Worm (Caenorhabditis elegans) whole organism, L4 larva: ENCODE measurements around the gene ctsa-4.2.

Source experiments
- D1046.2 ChIP-seq: fragments of 200-800 bp; sonication (Bioruptor generic); IDR thresholded peaks from 2 replicates; pipeline ENCODE4 v1.3.6; 2022; ENCODE audit warnings: missing genetic modification characterization, missing compliant biosample characterization
- F10B5.3 ChIP-seq: sonication (generic microtip); optimal IDR thresholded peaks from 2 replicates; lab custom pipeline; 2016; ENCODE audit warnings: mild to moderate bottlenecking, missing genetic modification characterization, missing compliant biosample characterization
- F37D6.2 ChIP-seq: sonication (generic microtip); optimal IDR thresholded peaks from 2 replicates; lab custom pipeline; 2016; ENCODE audit warnings: mild to moderate bottlenecking, missing genetic modification characterization, missing compliant biosample characterization
- T20F7.1 ChIP-seq: fragments of 200-800 bp; sonication (Bioruptor generic); optimal IDR thresholded peaks from 2 replicates; lab custom pipeline; 2018; ENCODE audit warnings: mild to moderate bottlenecking, missing genetic modification characterization, missing compliant biosample characterization
- T26A8.4 ChIP-seq: fragments of 200-800 bp; sonication (Bioruptor generic); IDR thresholded peaks from 2 replicates; pipeline ENCODE4 v1.3.6; 2022; ENCODE audit warnings: missing genetic modification characterization, missing compliant biosample characterization
- Y5F2A.4 ChIP-seq: fragments of 200-800 bp; sonication (Bioruptor generic); optimal IDR thresholded peaks from 2 replicates; lab custom pipeline; 2018; ENCODE audit warnings: mild to moderate bottlenecking, missing genetic modification characterization, missing compliant biosample characterization
- ZK337.2 ChIP-seq: fragments of 200-800 bp; sonication (Bioruptor generic); IDR thresholded peaks from 2 replicates; pipeline ENCODE4 v1.3.6; 2022; ENCODE audit warnings: missing genetic modification reagents, missing genetic modification characterization, missing compliant biosample characterization
- aha-1 ChIP-seq: fragments of 150-350 bp; peaks from one replicate; lab custom pipeline; 2014; ENCODE audit warnings: missing biosample characterization, missing genetic modification characterization
- ama-1 ChIP-seq: fragments of 150-350 bp; optimal IDR thresholded peaks from 2 replicates; lab custom pipeline; 2014; ENCODE audit warnings: inconsistent platforms, mixed read lengths
- arid-1 ChIP-seq: fragments of 200-800 bp; sonication (Bioruptor generic); conservative IDR thresholded peaks from 2 replicates; pipeline ENCODE4 v1.3.6; 2022; ENCODE audit warnings: missing genetic modification reagents, missing genetic modification characterization, missing compliant biosample characterization
- ceh-20 ChIP-seq: fragments of 200-800 bp; sonication (Bioruptor generic); IDR thresholded peaks from 2 replicates; pipeline ENCODE4 v1.3.6; 2022; ENCODE audit warnings: missing genetic modification reagents, missing genetic modification characterization, missing compliant biosample characterization
- ceh-32 ChIP-seq: sonication (generic microtip); optimal IDR thresholded peaks from 2 replicates; lab custom pipeline; 2016; ENCODE audit warnings: mild to moderate bottlenecking, missing genetic modification characterization, missing compliant biosample characterization; ENCODE audit not compliant: poor library complexity
- ces-1 ChIP-seq: fragments of 150-350 bp; sonication (generic microtip); optimal IDR thresholded peaks from 4 replicates; lab custom pipeline; 2014; ENCODE audit warnings: missing biosample characterization, missing genetic modification reagents, missing genetic modification characterization
- ctbp-1 ChIP-seq: fragments of 200-800 bp; sonication (Bioruptor generic); IDR thresholded peaks from 2 replicates; pipeline ENCODE4 v1.3.6; 2022; ENCODE audit warnings: missing genetic modification reagents, missing genetic modification characterization, missing compliant biosample characterization
- daf-8 ChIP-seq: fragments of 200-800 bp; sonication (Bioruptor generic); IDR thresholded peaks from 2 replicates; pipeline ENCODE4 v1.3.6; 2022; ENCODE audit warnings: missing genetic modification characterization, missing compliant biosample characterization
- dmd-6 ChIP-seq: fragments of 200-800 bp; sonication (Bioruptor generic); IDR thresholded peaks from 2 replicates; pipeline ENCODE4 v1.3.6; 2022; ENCODE audit warnings: missing genetic modification reagents, missing genetic modification characterization, missing compliant biosample characterization
- dmd-8 ChIP-seq: fragments of 200-800 bp; sonication (Bioruptor generic); IDR thresholded peaks from 2 replicates; pipeline ENCODE4 v1.3.6; 2022; ENCODE audit warnings: missing genetic modification characterization, missing compliant biosample characterization
- dmd-9 ChIP-seq: fragments of 200-800 bp; sonication (Bioruptor generic); IDR thresholded peaks from 2 replicates; pipeline ENCODE4 v1.3.6; 2022; ENCODE audit warnings: missing genetic modification reagents, missing genetic modification characterization, missing compliant biosample characterization
- dve-1 ChIP-seq: sonication (generic microtip); optimal IDR thresholded peaks from 2 replicates; lab custom pipeline; 2017; ENCODE audit warnings: antibody characterized with exemption, mild to moderate bottlenecking, missing genetic modification characterization, missing compliant biosample characterization; ENCODE audit not compliant: insufficient read depth
- gei-8 ChIP-seq: fragments of 200-800 bp; sonication (Bioruptor generic); optimal IDR thresholded peaks from 2 replicates; lab custom pipeline; 2018; ENCODE audit warnings: mild to moderate bottlenecking, missing genetic modification characterization, missing compliant biosample characterization
- hlh-30 ChIP-seq: sonication (generic microtip); optimal IDR thresholded peaks from 2 replicates; lab custom pipeline; 2017; ENCODE audit warnings: antibody characterized with exemption, mild to moderate bottlenecking, missing genetic modification characterization, missing compliant biosample characterization; ENCODE audit not compliant: insufficient read depth
- hmg-1.1 ChIP-seq: fragments of 200-800 bp; sonication (Bioruptor generic); IDR thresholded peaks from 2 replicates; pipeline ENCODE4 v1.3.6; 2022; ENCODE audit warnings: missing genetic modification reagents, missing genetic modification characterization, missing compliant biosample characterization
- jun-1 ChIP-seq: fragments of 150-350 bp; optimal IDR thresholded peaks from 2 replicates; lab custom pipeline; 2014; ENCODE audit warnings: missing biosample characterization, missing genetic modification reagents, missing genetic modification characterization
- lim-7 ChIP-seq: fragments of 200-800 bp; sonication (Bioruptor generic); IDR thresholded peaks from 2 replicates; pipeline ENCODE4 v1.3.6; 2022; ENCODE audit warnings: missing genetic modification characterization, missing compliant biosample characterization
- lin-1 ChIP-seq: fragments of 200-800 bp; sonication (Bioruptor generic); IDR thresholded peaks from 2 replicates; pipeline ENCODE4 v1.3.6; 2022; ENCODE audit warnings: missing genetic modification reagents, missing genetic modification characterization, missing compliant biosample characterization
- lin-13 ChIP-seq: fragments of 150-350 bp; optimal IDR thresholded peaks from 2 replicates; lab custom pipeline; 2014; ENCODE audit warnings: missing biosample characterization, missing genetic modification reagents, missing genetic modification characterization
- lin-29 ChIP-seq: fragments of 200-800 bp; sonication (Bioruptor generic); IDR thresholded peaks from 2 replicates; pipeline ENCODE4 v1.3.6; 2022; ENCODE audit warnings: missing genetic modification reagents, missing genetic modification characterization, missing compliant biosample characterization
- lin-38 ChIP-seq: fragments of 200-800 bp; sonication (Bioruptor generic); IDR thresholded peaks from 2 replicates; pipeline ENCODE4 v1.3.6; 2022; ENCODE audit warnings: missing genetic modification reagents, missing genetic modification characterization, missing compliant biosample characterization
- lsy-2 ChIP-seq, 2 experiments: fragments of 150-350 bp in 1 of 2; sonication (generic microtip) in 1 of 2; optimal IDR thresholded peaks; 2 replicates each; lab custom pipeline; 2014 to 2017; ENCODE audit warnings: missing biosample characterization in 2 of 2, missing genetic modification characterization in 2 of 2
- mxl-2 ChIP-seq: fragments of 200-800 bp; sonication (Bioruptor generic); conservative IDR thresholded peaks from 2 replicates; pipeline ENCODE4 v1.3.6; 2022; ENCODE audit warnings: missing genetic modification reagents, missing genetic modification characterization, missing compliant biosample characterization
- mxl-3 ChIP-seq: fragments of 200-800 bp; sonication (Bioruptor generic); optimal IDR thresholded peaks from 2 replicates; lab custom pipeline; 2018; ENCODE audit warnings: mild to moderate bottlenecking, missing genetic modification characterization, missing compliant biosample characterization
- nhr-111 ChIP-seq: fragments of 200-800 bp; sonication (Bioruptor generic); optimal IDR thresholded peaks from 2 replicates; lab custom pipeline; 2018; ENCODE audit warnings: mild to moderate bottlenecking, missing genetic modification characterization, missing compliant biosample characterization
- nhr-28 ChIP-seq: fragments of 150-350 bp; optimal IDR thresholded peaks from 2 replicates; lab custom pipeline; 2014; ENCODE audit warnings: missing biosample characterization, missing genetic modification characterization
- nhr-42 ChIP-seq: fragments of 200-800 bp; sonication (Bioruptor generic); IDR thresholded peaks from 2 replicates; pipeline ENCODE4 v1.3.6; 2022; ENCODE audit warnings: missing genetic modification characterization, missing compliant biosample characterization
- nhr-76 ChIP-seq: fragments of 150-350 bp; optimal IDR thresholded peaks from 2 replicates; lab custom pipeline; 2014; ENCODE audit warnings: missing biosample characterization, missing genetic modification characterization
- nhr-77 ChIP-seq: fragments of 150-350 bp; optimal IDR thresholded peaks from 2 replicates; lab custom pipeline; 2014; ENCODE audit warnings: missing biosample characterization, missing genetic modification characterization
- php-3 ChIP-seq: fragments of 200-800 bp; sonication (Bioruptor generic); IDR thresholded peaks from 2 replicates; pipeline ENCODE4 v1.3.6; 2022; ENCODE audit warnings: missing genetic modification reagents, missing genetic modification characterization, missing compliant biosample characterization
- set-16 ChIP-seq: fragments of 200-800 bp; sonication (Bioruptor generic); IDR thresholded peaks from 2 replicates; pipeline ENCODE4 v1.3.6; 2022; ENCODE audit warnings: missing genetic modification reagents, missing genetic modification characterization, missing compliant biosample characterization
- snpc-4 ChIP-seq: fragments of 150-350 bp; optimal IDR thresholded peaks from 2 replicates; lab custom pipeline; 2014; ENCODE audit warnings: missing biosample characterization, missing genetic modification characterization
- spr-3 ChIP-seq: fragments of 200-800 bp; sonication (Bioruptor generic); optimal IDR thresholded peaks from 2 replicates; lab custom pipeline; 2018; ENCODE audit warnings: mild to moderate bottlenecking, missing genetic modification characterization, missing compliant biosample characterization
- tag-97 ChIP-seq: fragments of 200-800 bp; sonication (Bioruptor generic); IDR thresholded peaks from 2 replicates; pipeline ENCODE4 v1.3.6; 2022; ENCODE audit warnings: missing genetic modification characterization, missing compliant biosample characterization
- tra-1 ChIP-seq: fragments of 200-800 bp; sonication (Bioruptor generic); IDR thresholded peaks from 2 replicates; pipeline ENCODE4 v1.3.6; 2022; ENCODE audit warnings: missing genetic modification reagents, missing genetic modification characterization, missing compliant biosample characterization
- unc-130 ChIP-seq: sonication (generic microtip); optimal IDR thresholded peaks from 2 replicates; lab custom pipeline; 2016; ENCODE audit warnings: missing genetic modification reagents, missing genetic modification characterization, missing compliant biosample characterization
- unc-39 ChIP-seq: sonication (generic microtip); optimal IDR thresholded peaks from 2 replicates; lab custom pipeline; 2017; ENCODE audit warnings: missing biosample characterization, missing genetic modification characterization
- zag-1 ChIP-seq: fragments of 150-350 bp; optimal IDR thresholded peaks from 2 replicates; lab custom pipeline; 2014; ENCODE audit warnings: missing biosample characterization, missing genetic modification characterization
- zfp-2 ChIP-seq: sonication (generic microtip); optimal IDR thresholded peaks from 2 replicates; lab custom pipeline; 2016; ENCODE audit warnings: mild to moderate bottlenecking, missing genetic modification characterization, missing compliant biosample characterization
- zfp-3 ChIP-seq: fragments of 200-800 bp; sonication (Bioruptor generic); conservative IDR thresholded peaks from 2 replicates; pipeline ENCODE4 v1.3.6; 2022; ENCODE audit warnings: missing genetic modification reagents, missing genetic modification characterization, missing compliant biosample characterization

The ctsa-4.2 gene

ce11 chrIII:6607067-6607466, 5.3 kb upstream of the ctsa-4.2 start:
- TF ChIP-seq nhr-28 (tag; lab: Kevin White, UChicago) = peak; percentile 1
- no peak for TF ChIP-seq jun-1 (tag; lab: Kevin White, UChicago)
- TF ChIP-seq set-16 = peak; percentile 15; the same call in 1 of the 2 replicates
- 0 out of 2 replicates have a peak, but pooled peaks have one; percentile 23 for TF ChIP-seq lim-7 (GFP tag; lab: Robert Waterston, UW)
- TF ChIP-seq zfp-3 (GFP tag; lab: Robert Waterston, UW) = 0 out of 2 replicates have a peak, but pooled peaks have one; percentile 72
- TF ChIP-seq aha-1 = peak; percentile 45
- TF ChIP-seq lin-38 (GFP tag; lab: Robert Waterston, UW) = no peak

DNA sequence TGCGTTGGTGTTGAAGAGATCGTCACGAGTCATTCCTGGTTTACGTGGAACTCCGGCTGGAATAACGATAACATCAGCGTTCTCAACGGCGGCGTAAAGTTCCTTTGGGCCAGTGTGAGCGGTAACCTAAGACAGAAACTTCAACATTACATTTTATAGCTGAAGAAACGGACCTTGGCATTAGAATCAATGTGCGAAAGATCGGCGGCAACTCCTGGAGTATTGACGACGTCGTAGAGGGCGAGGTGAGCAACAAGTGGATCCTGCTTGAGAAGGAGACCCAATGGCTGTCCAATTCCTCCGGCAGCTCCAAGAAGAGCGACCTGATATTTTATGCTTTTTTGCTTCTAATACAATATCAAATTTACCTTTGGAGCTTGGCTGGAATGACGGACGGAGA, 4.7 kb upstream of the ctsa-4.2 start:
- no peak for TF ChIP-seq zag-1 (tag; lab: Kevin White, UChicago)
- TF ChIP-seq, all 104 proteins: peak for 0

ce11 chrIII:6608101-6608672, 4.1 kb upstream of the ctsa-4.2 start, which contains the start of the genes mdh-2 and F20H11.4:
Gene mdh-2 (minus strand): TSS chrIII:6608106.
Gene F20H11.4 (plus strand): TSS chrIII:6608622.
- peak; percentile 43 for TF ChIP-seq T20F7.1 (GFP tag; lab: Kevin White, UChicago)
- no peak for TF ChIP-seq spr-3
- TF ChIP-seq arid-1 (GFP tag; lab: Robert Waterston, UW) = no peak
- TF ChIP-seq F37D6.2 (tag; lab: Kevin White, UChicago) = no peak
- TF ChIP-seq tag-97 = no peak
- no peak for TF ChIP-seq daf-8
- no peak for TF ChIP-seq ctbp-1
- TF ChIP-seq gei-8 (GFP tag; lab: Kevin White, UChicago) = no peak
- no peak for TF ChIP-seq nhr-76 (tag; lab: Kevin White, UChicago)
- TF ChIP-seq ZK337.2 (GFP tag; lab: Robert Waterston, UW) = no peak
- no peak for TF ChIP-seq zfp-2 (tag; lab: Kevin White, UChicago)
- peak; percentile 84 for TF ChIP-seq dve-1 (tag; lab: Kevin White, UChicago)
- peak; percentile 69 for TF ChIP-seq aha-1
- peak; percentile 75 for TF ChIP-seq lin-13
- TF ChIP-seq ces-1 (GFP tag; lab: Kevin White, UChicago) = no peak
- no peak for TF ChIP-seq dmd-9
- no peak for TF ChIP-seq nhr-111 (GFP tag; lab: Kevin White, UChicago)
- no peak for TF ChIP-seq lim-7 (GFP tag; lab: Robert Waterston, UW)
- TF ChIP-seq T26A8.4 (GFP tag; lab: Robert Waterston, UW) = no peak
- TF ChIP-seq mxl-2 (GFP tag; lab: Robert Waterston, UW) = no peak
- TF ChIP-seq mxl-3 (GFP tag; lab: Kevin White, UChicago) = peak; percentile 18
- peak; percentile 28; the same call in 1 of the 2 replicates for TF ChIP-seq dmd-6 (GFP tag; lab: Robert Waterston, UW)
- no peak for TF ChIP-seq unc-39 (tag; lab: Kevin White, UChicago)
- peak; percentile 55 for TF ChIP-seq unc-130 (GFP tag; lab: Kevin White, UChicago)
- TF ChIP-seq php-3 (GFP tag; lab: Robert Waterston, UW) = no peak
- TF ChIP-seq jun-1 (tag; lab: Kevin White, UChicago) = no peak
- no peak for TF ChIP-seq nhr-42 (GFP tag; lab: Robert Waterston, UW)
- no peak for TF ChIP-seq dmd-8
- TF ChIP-seq D1046.2 (GFP tag; lab: Robert Waterston, UW) = no peak
- peak; percentile 93 for TF ChIP-seq hlh-30 (tag; lab: Kevin White, UChicago)
- no peak for TF ChIP-seq snpc-4 (tag; lab: Kevin White, UChicago)
- TF ChIP-seq F10B5.3 (tag; lab: Kevin White, UChicago) = no peak
- peak; percentile 40; the same call in 1 of the 2 replicates for TF ChIP-seq hmg-1.1
- TF ChIP-seq tra-1 (GFP tag; lab: Robert Waterston, UW) = no peak
- TF ChIP-seq lsy-2 (tag; optimal IDR thresholded peaks at IDR 0.05; lab: Kevin White, UChicago) = peak; percentile 45 to 88
- TF ChIP-seq Y5F2A.4 (GFP tag; lab: Kevin White, UChicago) = no peak
- peak; percentile 77 for TF ChIP-seq nhr-77 (tag; lab: Kevin White, UChicago)
- peak; percentile 7 for TF ChIP-seq ama-1
- TF ChIP-seq lin-29 = no peak
- no peak for TF ChIP-seq ceh-20 (GFP tag; lab: Robert Waterston, UW)
- TF ChIP-seq lin-1 (GFP tag; lab: Robert Waterston, UW) = no peak
- TF ChIP-seq ceh-32 (tag; lab: Kevin White, UChicago) = no peak
